Worm (Caenorhabditis elegans) whole organism, L4/young adult: ENCODE results near the gene F52D10.2.

Experiments used
- W03F9.2 ChIP-seq: fragments of 150-350 bp; optimal IDR thresholded peaks from 2 replicates; lab custom pipeline; 2014; ENCODE audit warnings: missing biosample characterization, missing genetic modification characterization
- him-1 ChIP-seq: sonication (generic microtip); optimal IDR thresholded peaks from 2 replicates; lab custom pipeline; 2016; ENCODE audit warnings: missing genotype, missing genetic modification reagents, missing genetic modification characterization, missing compliant biosample characterization

- TF ChIP-seq him-1 (tag; lab: Kevin White, UChicago), result no peak
- no peak for TF ChIP-seq W03F9.2 (tag; lab: Kevin White, UChicago)
These were observed 39.0 kb upstream of the F52D10.2 start for ce11 chrX:11630499-11630898.
